Worm (Caenorhabditis elegans): Measurements from ENCODE around the gene nhr-281.

The nhr-281 gene

ce11 chrX:14118762-14119161, 5.5 kb upstream of the nhr-281 start:
- TF ChIP-seq Y5F2A.4 (GFP tag; optimal IDR thresholded peaks at IDR 0.05) (no peak), set-16 (GFP tag; IDR thresholded peaks at IDR 0.05) (0 out of 2 replicates have a peak, but pooled peaks have one; percentile 10)

- TF ChIP-seq nhr-77 (tag; optimal IDR thresholded peaks at IDR 0.05), result peak; percentile 33
- peak; percentile 16 for TF ChIP-seq unc-130 (GFP tag; optimal IDR thresholded peaks at IDR 0.05)
- TF ChIP-seq Y75B8A.6 (GFP tag; IDR thresholded peaks at IDR 0.05), result 0 out of 2 replicates have a peak, but pooled peaks have one; percentile 11
- TF ChIP-seq lin-38 (GFP tag; IDR thresholded peaks at IDR 0.05), result no peak
- TF ChIP-seq arid-1 (GFP tag; conservative IDR thresholded peaks at IDR 0.05), result peak; percentile 68
- peak; percentile 82 for TF ChIP-seq dmd-9 (GFP tag; IDR thresholded peaks at IDR 0.05)
- TF ChIP-seq nhr-76 (tag; optimal IDR thresholded peaks at IDR 0.05), result no peak
- peak; percentile 43; the same call in 1 of the 2 replicates for TF ChIP-seq dmd-6 (GFP tag; IDR thresholded peaks at IDR 0.05)
- peak; percentile 27 for TF ChIP-seq duxl-1 (tag; optimal IDR thresholded peaks at IDR 0.05; ENCODE audit: poor library complexity)
- peak; percentile 52 for TF ChIP-seq Y5F2A.4 (GFP tag; optimal IDR thresholded peaks at IDR 0.05)
- no peak for TF ChIP-seq nhr-42 (GFP tag; IDR thresholded peaks at IDR 0.05)
- no peak; the same call in none of the 2 replicates for TF ChIP-seq ctbp-1 (GFP tag; IDR thresholded peaks at IDR 0.05)
- no peak for TF ChIP-seq ceh-44 (GFP tag; IDR thresholded peaks at IDR 0.05)
- TF ChIP-seq ceh-28 (tag; optimal IDR thresholded peaks at IDR 0.05), result no peak
- peak; percentile 8 for TF ChIP-seq nhr-111 (GFP tag; optimal IDR thresholded peaks at IDR 0.05)
- TF ChIP-seq ztf-7 (tag; optimal IDR thresholded peaks at IDR 0.05), result peak; percentile 17
- no peak for TF ChIP-seq unc-39 (tag; optimal IDR thresholded peaks at IDR 0.05)
- TF ChIP-seq nhr-10 (tag; optimal IDR thresholded peaks at IDR 0.05), result no peak
- TF ChIP-seq dve-1 (tag; optimal IDR thresholded peaks at IDR 0.05; ENCODE audit: insufficient read depth), result no peak
- no peak for TF ChIP-seq lir-3 (tag; optimal IDR thresholded peaks at IDR 0.05)
- TF ChIP-seq mdl-1 (tag; optimal IDR thresholded peaks at IDR 0.05), result no peak
- TF ChIP-seq spr-1 (tag; optimal IDR thresholded peaks at IDR 0.05), result peak; percentile 44
- TF ChIP-seq daf-16 (GFP tag; optimal IDR thresholded peaks at IDR 0.05), result peak; percentile 10 to 58
- TF ChIP-seq daf-16 (tag; optimal IDR thresholded peaks at IDR 0.05), result peak; percentile 42
- TF ChIP-seq tra-1 (GFP tag; IDR thresholded peaks at IDR 0.05), result peak; percentile 59; the same call in 1 of the 2 replicates
- TF ChIP-seq dpl-1 (GFP tag; optimal IDR thresholded peaks at IDR 0.05), result peak; percentile 32
- TF ChIP-seq madf-9 (GFP tag; conservative IDR thresholded peaks at IDR 0.05), result 0 out of 2 replicates have a peak, but pooled peaks have one; percentile 22
- peak; percentile 18 for TF ChIP-seq T20F7.1 (GFP tag; optimal IDR thresholded peaks at IDR 0.05)
- no peak; the same call in 1 of the 2 replicates for TF ChIP-seq mxl-2 (GFP tag; conservative IDR thresholded peaks at IDR 0.05)
- peak; percentile 9 for TF ChIP-seq zfp-2 (tag; optimal IDR thresholded peaks at IDR 0.05)
- peak; percentile 43 for TF ChIP-seq sdz-12 (GFP tag; optimal IDR thresholded peaks at IDR 0.05)
- TF ChIP-seq ZK546.5 (tag; optimal IDR thresholded peaks at IDR 0.05), result no peak
- TF ChIP-seq hmg-1.1 (GFP tag; IDR thresholded peaks at IDR 0.05), result peak; percentile 82
- TF ChIP-seq jun-1 (tag; optimal IDR thresholded peaks at IDR 0.05), result no peak
- TF ChIP-seq egl-27 (tag; optimal IDR thresholded peaks at IDR 0.05), result no peak
- peak; percentile 48 for TF ChIP-seq hlh-30 (tag; optimal IDR thresholded peaks at IDR 0.05; ENCODE audit: insufficient read depth)
- no peak for TF ChIP-seq nhr-237 (tag; optimal IDR thresholded peaks at IDR 0.05)
- TF ChIP-seq egl-43 (GFP tag; IDR thresholded peaks at IDR 0.05), result peak; percentile 92
- TF ChIP-seq mes-2 (tag; optimal IDR thresholded peaks at IDR 0.05; ENCODE audit: poor library complexity, severe bottlenecking), result no peak
- no peak for TF ChIP-seq tag-97 (GFP tag; IDR thresholded peaks at IDR 0.05)
- TF ChIP-seq nhr-25 (tag; optimal IDR thresholded peaks at IDR 0.05; ENCODE audit: borderline replicate concordance, insufficient read depth), result no peak
- 0 out of 2 replicates have a peak, but pooled peaks have one; percentile 55 for TF ChIP-seq F26F4.8 (GFP tag; conservative IDR thresholded peaks at IDR 0.05)
- no peak for TF ChIP-seq pqm-1 (tag; optimal IDR thresholded peaks at IDR 0.05)
- no peak for TF ChIP-seq lin-1 (GFP tag; IDR thresholded peaks at IDR 0.05)
- no peak for TF ChIP-seq mxl-3 (GFP tag; optimal IDR thresholded peaks at IDR 0.05)
- TF ChIP-seq ama-1 (optimal IDR thresholded peaks at IDR 0.05), result no peak
Measured at ce11 chrX:14115480-14116161, 2.4 kb upstream of the nhr-281 start, which contains the start of gene F28H6.7. Gene F28H6.7, plus strand, starts transcription at chrX:14116111.
